Fruit fly (Drosophila melanogaster): ENCODE data around the gene H.

H gene

dm6 chr3R:20621805-20622286 is at the start of gene H:
Gene H (plus strand): TSS chr3R:20621938.
- TF ChIP-seq CG17806 (tag; optimal IDR thresholded peaks at IDR 0.05) (no peak), rn (GFP tag; IDR thresholded peaks at IDR 0.05) (no peak), CG4496 (GFP tag; IDR thresholded peaks at IDR 0.05) (no peak), Pif1A (GFP tag; optimal IDR thresholded peaks at IDR 0.05) (no peak), fd96Ca (GFP tag; IDR thresholded peaks at IDR 0.05) (no peak), CG12605 (GFP tag; IDR thresholded peaks at IDR 0.05) (no peak), CG13204 (GFP tag; optimal IDR thresholded peaks at IDR 0.05) (no peak), CG32121 (GFP tag; IDR thresholded peaks at IDR 0.05) (no peak), CG14655 (GFP tag; optimal IDR thresholded peaks at IDR 0.05) (no peak), CG8301 (tag; optimal IDR thresholded peaks at IDR 0.05) (no peak), Snoo (tag; optimal IDR thresholded peaks at IDR 0.05) (no peak), D1 (tag; optimal IDR thresholded peaks at IDR 0.05) (no peak), Pif1B (GFP tag; optimal IDR thresholded peaks at IDR 0.05) (no peak), gl (tag; optimal IDR thresholded peaks at IDR 0.05) (no peak)

- TF ChIP-seq CG17806 (tag; optimal IDR thresholded peaks at IDR 0.05): no peak
- no peak for TF ChIP-seq Snoo (tag; optimal IDR thresholded peaks at IDR 0.05)
- TF ChIP-seq Ets98B (GFP tag; IDR thresholded peaks at IDR 0.05): no peak
- TF ChIP-seq gl (tag; optimal IDR thresholded peaks at IDR 0.05): no peak
- TF ChIP-seq CG9948 (tag; optimal IDR thresholded peaks at IDR 0.05): no peak
- no peak for TF ChIP-seq fd96Ca (GFP tag; IDR thresholded peaks at IDR 0.05)
- no peak for TF ChIP-seq CG34367 (tag; optimal IDR thresholded peaks at IDR 0.05)
- TF ChIP-seq EcR (GFP tag; optimal IDR thresholded peaks at IDR 0.05): no peak
- TF ChIP-seq rn (GFP tag; IDR thresholded peaks at IDR 0.05): no peak
- TF ChIP-seq CG10348 (GFP tag; IDR thresholded peaks at IDR 0.05): no peak
- TF ChIP-seq CG32121 (GFP tag; IDR thresholded peaks at IDR 0.05): no peak
- no peak for TF ChIP-seq Pif1B (GFP tag; optimal IDR thresholded peaks at IDR 0.05)
- no peak for TF ChIP-seq D1 (tag; optimal IDR thresholded peaks at IDR 0.05)
- TF ChIP-seq CG8301 (tag; optimal IDR thresholded peaks at IDR 0.05): no peak
- no peak for TF ChIP-seq CG13204 (GFP tag; optimal IDR thresholded peaks at IDR 0.05)
These were observed 48.4 kb upstream of the H start for dm6 chr3R:20573326-20573725.

dm6 chr3R:20574535-20574980 is 47.2 kb upstream of the H start:
- TF ChIP-seq CG10348 (GFP tag; IDR thresholded peaks at IDR 0.05) (no peak), Ets98B (GFP tag; IDR thresholded peaks at IDR 0.05) (no peak), Pif1B (GFP tag; optimal IDR thresholded peaks at IDR 0.05) (no peak), CG9948 (tag; optimal IDR thresholded peaks at IDR 0.05) (no peak), CG8301 (tag; optimal IDR thresholded peaks at IDR 0.05) (no peak), CG15710 (tag; optimal IDR thresholded peaks at IDR 0.05) (no peak), CG13204 (GFP tag; optimal IDR thresholded peaks at IDR 0.05) (no peak), D1 (tag; optimal IDR thresholded peaks at IDR 0.05) (no peak), rn (GFP tag; IDR thresholded peaks at IDR 0.05) (no peak), CG34367 (tag; optimal IDR thresholded peaks at IDR 0.05) (no peak), Snoo (tag; optimal IDR thresholded peaks at IDR 0.05) (no peak)

dm6 chr3R:20576789-20577188 is 44.9 kb upstream of the H start, which contains the start of the genes TFAM and CG5412:
Gene TFAM (minus strand): TSS chr3R:20577010.
Gene CG5412 (plus strand): TSS chr3R:20577053.
- TF ChIP-seq EcR (GFP tag; optimal IDR thresholded peaks at IDR 0.05) (peak; percentile 64), CG8301 (tag; optimal IDR thresholded peaks at IDR 0.05) (no peak), CG8159 (tag; optimal IDR thresholded peaks at IDR 0.05) (no peak), CG32121 (GFP tag; IDR thresholded peaks at IDR 0.05) (no peak)

- TF ChIP-seq CG15710 (tag; optimal IDR thresholded peaks at IDR 0.05): peak; percentile 78
- peak; percentile 98 for TF ChIP-seq EcR (GFP tag; optimal IDR thresholded peaks at IDR 0.05)
- TF ChIP-seq gl (tag; optimal IDR thresholded peaks at IDR 0.05): peak; percentile 33
- TF ChIP-seq fd96Ca (GFP tag; IDR thresholded peaks at IDR 0.05): peak; percentile 81
- peak; percentile 64 for TF ChIP-seq CG8301 (tag; optimal IDR thresholded peaks at IDR 0.05)
- TF ChIP-seq CG8159 (tag; optimal IDR thresholded peaks at IDR 0.05): no peak
- TF ChIP-seq CG32121 (GFP tag; IDR thresholded peaks at IDR 0.05): peak; percentile 66
- TF ChIP-seq Snoo (tag; optimal IDR thresholded peaks at IDR 0.05): peak; percentile 66
- no peak for TF ChIP-seq Pif1A (GFP tag; optimal IDR thresholded peaks at IDR 0.05)
- TF ChIP-seq CG14655 (GFP tag; optimal IDR thresholded peaks at IDR 0.05): no peak
- TF ChIP-seq CG13204 (GFP tag; optimal IDR thresholded peaks at IDR 0.05): no peak
- peak; percentile 77 for TF ChIP-seq CG4496 (GFP tag; IDR thresholded peaks at IDR 0.05)
- no peak for TF ChIP-seq CG10348 (GFP tag; IDR thresholded peaks at IDR 0.05)
- peak; percentile 78 for TF ChIP-seq Ets98B (GFP tag; IDR thresholded peaks at IDR 0.05)
- peak; percentile 55 for TF ChIP-seq CG34367 (tag; optimal IDR thresholded peaks at IDR 0.05)
- TF ChIP-seq CG9948 (tag; optimal IDR thresholded peaks at IDR 0.05): peak; percentile 65
- peak; percentile 70 for TF ChIP-seq CG17806 (tag; optimal IDR thresholded peaks at IDR 0.05)
- TF ChIP-seq D1 (tag; optimal IDR thresholded peaks at IDR 0.05): no peak
- no peak for TF ChIP-seq rn (GFP tag; IDR thresholded peaks at IDR 0.05)
- TF ChIP-seq Pif1B (GFP tag; optimal IDR thresholded peaks at IDR 0.05): no peak
- TF ChIP-seq CG12605 (GFP tag; IDR thresholded peaks at IDR 0.05): peak; percentile 57; the same call in 1 of the 2 replicates
These were observed 41.9 kb upstream of the H start, which contains the start of the genes EloB and Srp14 for dm6 chr3R:20579816-20580215. Gene EloB (minus strand): TSS chr3R:20579850. Gene Srp14 (plus strand): TSS chr3R:20580115.

dm6 chr3R:20581376-20581775 is 40.4 kb upstream of the H start, which contains the start of gene CG34008:
Gene CG34008 (minus strand): TSS chr3R:20581522.
- TF ChIP-seq CG17806 (tag; optimal IDR thresholded peaks at IDR 0.05) (no peak), CG9948 (tag; optimal IDR thresholded peaks at IDR 0.05) (no peak), CG15710 (tag; optimal IDR thresholded peaks at IDR 0.05) (no peak), CG34367 (tag; optimal IDR thresholded peaks at IDR 0.05) (no peak), CG32121 (GFP tag; IDR thresholded peaks at IDR 0.05) (no peak), CG12605 (GFP tag; IDR thresholded peaks at IDR 0.05) (no peak)

Measured in whole organism, pupa.